Worm (Caenorhabditis elegans) whole organism, L1 larva: ENCODE data around the gene ced-9.

Experiments used
- ama-1 ChIP-seq: fragments of 150-350 bp; optimal IDR thresholded peaks from 2 replicates; lab custom pipeline; 2014
- lin-13 ChIP-seq: fragments of 150-350 bp; optimal IDR thresholded peaks from 2 replicates; lab custom pipeline; 2014; ENCODE audit warnings: missing biosample characterization, missing genetic modification reagents, missing genetic modification characterization
- lsy-2 ChIP-seq, 2 experiments: fragments of 150-350 bp; optimal IDR thresholded peaks; 2 replicates each; lab custom pipeline; 2014; ENCODE audit warnings: missing biosample characterization in 2 of 2, missing genetic modification characterization in 2 of 2

- no peak for TF ChIP-seq lin-13
- TF ChIP-seq ama-1 (lab: Kevin White, UChicago), result no peak
- TF ChIP-seq lsy-2 (tag; optimal IDR thresholded peaks at IDR 0.05; lab: Kevin White, UChicago), result no peak
Measured at ce11 chrIII:10381473-10381872, 46.5 kb downstream of the ced-9 start, which contains the start of gene C38H2.2.
